Worm (Caenorhabditis elegans) whole organism, L1 larva: Measurements from ENCODE around the gene C04E6.13.

Experiments used
- C04F5.9 ChIP-seq: sonication (generic microtip); optimal IDR thresholded peaks from 2 replicates; lab custom pipeline; 2016; ENCODE audit warnings: missing genetic modification characterization, missing compliant biosample characterization
- ama-1 ChIP-seq: fragments of 150-350 bp; optimal IDR thresholded peaks from 2 replicates; lab custom pipeline; 2014
- ceh-82 ChIP-seq, 3 experiments: fragments of 150-350 bp in 1 of 3; sonication (generic microtip) in 2 of 3; optimal IDR thresholded peaks; 2 replicates each; lab custom pipeline; 2014 to 2017; ENCODE audit warnings: missing biosample characterization in 3 of 3, missing genetic modification characterization in 3 of 3
- egl-27 ChIP-seq, 2 experiments: fragments of 150-350 bp in 1 of 2; sonication (generic microtip); optimal IDR thresholded peaks; 3 replicates each; lab custom pipeline; 2017 to 2018; ENCODE audit warnings: missing biosample characterization in 2 of 2, missing genetic modification characterization in 2 of 2, missing genetic modification reagents in 2 of 2
- fkh-10 ChIP-seq: sonication (generic microtip); optimal IDR thresholded peaks from 2 replicates; lab custom pipeline; 2017; ENCODE audit warnings: missing biosample characterization, missing genetic modification reagents, missing genetic modification characterization
- fos-1 ChIP-seq: fragments of 150-350 bp; optimal IDR thresholded peaks from 2 replicates; lab custom pipeline; 2014; ENCODE audit warnings: missing biosample characterization, missing genetic modification characterization
- hlh-17 ChIP-seq: fragments of 200-800 bp; sonication (Bioruptor generic); optimal IDR thresholded peaks from 2 replicates; lab custom pipeline; 2018; ENCODE audit warnings: missing genetic modification characterization, mild to moderate bottlenecking, missing compliant biosample characterization, moderate library complexity, borderline replicate concordance
- hlh-4 ChIP-seq: sonication (generic microtip); optimal IDR thresholded peaks from 2 replicates; lab custom pipeline; 2016; ENCODE audit warnings: mild to moderate bottlenecking, missing genetic modification characterization, missing compliant biosample characterization
- nhr-11 ChIP-seq: fragments of 150-350 bp; optimal IDR thresholded peaks from 2 replicates; lab custom pipeline; 2014; ENCODE audit warnings: missing biosample characterization, missing genetic modification characterization
- nhr-28 ChIP-seq: fragments of 150-350 bp; optimal IDR thresholded peaks from 2 replicates; lab custom pipeline; 2014; ENCODE audit warnings: missing biosample characterization, missing genetic modification characterization
- nhr-71 ChIP-seq: sonication (generic microtip); optimal IDR thresholded peaks from 2 replicates; lab custom pipeline; 2016; ENCODE audit warnings: mild to moderate bottlenecking, missing genetic modification characterization, moderate library complexity, missing compliant biosample characterization
- unc-30 ChIP-seq: sonication (generic microtip); optimal IDR thresholded peaks from 2 replicates; lab custom pipeline; 2017; ENCODE audit warnings: missing biosample characterization, missing genetic modification characterization
- unc-62 ChIP-seq: fragments of 150-350 bp; optimal IDR thresholded peaks from 2 replicates; lab custom pipeline; 2014; ENCODE audit warnings: missing biosample characterization, missing genetic modification reagents, missing genetic modification characterization
- ztf-11 ChIP-seq, 2 experiments: sonication (generic microtip); optimal IDR thresholded peaks; 2 replicates each; lab custom pipeline; 2016 to 2017; ENCODE audit warnings: missing genetic modification characterization in 2 of 2, missing biosample characterization in 1 of 2, missing compliant biosample characterization in 1 of 2

- no peak for TF ChIP-seq nhr-28 (tag; lab: Kevin White, UChicago)
- TF ChIP-seq egl-27 (tag; optimal IDR thresholded peaks at IDR 0.05; lab: Kevin White, UChicago) = no peak
- no peak for TF ChIP-seq unc-30
- no peak for TF ChIP-seq nhr-11 (tag; lab: Kevin White, UChicago)
- no peak for TF ChIP-seq ama-1 (lab: Kevin White, UChicago)
- no peak for TF ChIP-seq fos-1 (tag; lab: Kevin White, UChicago)
- TF ChIP-seq ztf-11 (tag; optimal IDR thresholded peaks at IDR 0.05; lab: Kevin White, UChicago) = no peak
- TF ChIP-seq nhr-71 = no peak
- TF ChIP-seq hlh-17 = no peak
- no peak for TF ChIP-seq unc-62 (GFP tag; lab: Kevin White, UChicago)
- TF ChIP-seq fkh-10 (GFP tag; lab: Kevin White, UChicago) = no peak
- TF ChIP-seq C04F5.9 = no peak
- no peak for TF ChIP-seq ceh-82 (tag; optimal IDR thresholded peaks at IDR 0.05; lab: Kevin White, UChicago)
- no peak for TF ChIP-seq hlh-4 (tag; lab: Kevin White, UChicago)
Measured at ce11 chrV:5906252-5906651, 6.3 kb upstream of the C04E6.13 start, which contains the start of gene srd-15.
